Fruit fly (Drosophila melanogaster): Measurements from ENCODE around the gene CG5614.

CG5614 gene

dm6 chr3R:15803502-15804461, 24.2 kb downstream of the CG5614 start, which contains the start of gene alpha-Man-IIb (continued):
- TF ChIP-seq dysf (GFP tag; IDR thresholded peaks at IDR 0.05), result 0 out of 3 replicates have a peak, but pooled peaks have one; percentile 26
- no peak for TF ChIP-seq CG10274 (GFP tag; optimal IDR thresholded peaks at IDR 0.05)
- no peak for TF ChIP-seq danr (GFP tag; IDR thresholded peaks at IDR 0.05)
- TF ChIP-seq br (optimal IDR thresholded peaks at IDR 0.05), result no peak
- TF ChIP-seq bcd (GFP tag; optimal IDR thresholded peaks at IDR 0.05), result no peak
- no peak for TF ChIP-seq so (GFP tag; IDR thresholded peaks at IDR 0.05)
- TF ChIP-seq Doc2 (GFP tag; IDR thresholded peaks at IDR 0.05), result no peak
- peak; percentile 30; the same call in 1 of the 2 replicates for TF ChIP-seq CG31441 (GFP tag; IDR thresholded peaks at IDR 0.05)
- peak; percentile 50; the same call in 1 of the 2 replicates for TF ChIP-seq slbo (GFP tag; IDR thresholded peaks at IDR 0.05)
- TF ChIP-seq psq (GFP tag; optimal IDR thresholded peaks at IDR 0.05), result no peak
- TF ChIP-seq Dref (GFP tag; IDR thresholded peaks at IDR 0.05), result peak; percentile 62
- TF ChIP-seq Camta (GFP tag; optimal IDR thresholded peaks at IDR 0.05), result peak; percentile 22
- no peak for TF ChIP-seq B-H1 (GFP tag; IDR thresholded peaks at IDR 0.05)
- no peak for TF ChIP-seq CG12219 (GFP tag; optimal IDR thresholded peaks at IDR 0.05)
- TF ChIP-seq CG9817 (tag; optimal IDR thresholded peaks at IDR 0.05), result no peak
- TF ChIP-seq Meics (GFP tag; optimal IDR thresholded peaks at IDR 0.05), result peak; percentile 31
- TF ChIP-seq HmgD (GFP tag; optimal IDR thresholded peaks at IDR 0.05), result no peak
- TF ChIP-seq CHES-1-like (GFP tag; optimal IDR thresholded peaks at IDR 0.05), result peak; percentile 19
- TF ChIP-seq CG18476 (GFP tag; optimal IDR thresholded peaks at IDR 0.05), result peak; percentile 4
- TF ChIP-seq CG12744 (GFP tag; optimal IDR thresholded peaks at IDR 0.05), result no peak
- TF ChIP-seq hth (optimal IDR thresholded peaks at IDR 0.05), result no peak
- no peak for TF ChIP-seq Taf1 (GFP tag; IDR thresholded peaks at IDR 0.05)
- TF ChIP-seq sens (GFP tag), result peak; percentile 81
- no peak for TF ChIP-seq pfk (GFP tag; optimal IDR thresholded peaks at IDR 0.05)
- TF ChIP-seq CG8290 (GFP tag; optimal IDR thresholded peaks at IDR 0.05), result no peak
- TF ChIP-seq CG8290 (tag; optimal IDR thresholded peaks at IDR 0.05), result no peak
- no peak for TF ChIP-seq dimm (GFP tag; IDR thresholded peaks at IDR 0.05)
- peak; percentile 51 for TF ChIP-seq Dek (tag; optimal IDR thresholded peaks at IDR 0.05)
- TF ChIP-seq CG6791 (GFP tag; IDR thresholded peaks at IDR 0.05; ENCODE audit: partially characterized antibody), result peak; percentile 50; the same call in 1 of the 3 replicates
- TF ChIP-seq CG30403 (GFP tag; optimal IDR thresholded peaks at IDR 0.05), result peak; percentile 18
- TF ChIP-seq Drgx (GFP tag; IDR thresholded peaks at IDR 0.05), result no peak
- peak; percentile 28 for TF ChIP-seq CG4617 (GFP tag; optimal IDR thresholded peaks at IDR 0.05; ENCODE audit: borderline replicate concordance)
- no peak for TF ChIP-seq Hmx (GFP tag; optimal IDR thresholded peaks at IDR 0.05)
- no peak for TF ChIP-seq zf30C (GFP tag; optimal IDR thresholded peaks at IDR 0.05)
- peak; percentile 71 for TF ChIP-seq amos (GFP tag; IDR thresholded peaks at IDR 0.05; ENCODE audit: partially characterized antibody)
- peak; percentile 71; the same call in 2 of the 3 replicates for TF ChIP-seq hb (GFP tag; IDR thresholded peaks at IDR 0.05; ENCODE audit: partially characterized antibody)
- no peak for TF ChIP-seq CG11696 (GFP tag; IDR thresholded peaks at IDR 0.05)
- peak; percentile 34 for TF ChIP-seq CoRest (tag; optimal IDR thresholded peaks at IDR 0.05)
- TF ChIP-seq CG7357 (GFP tag; IDR thresholded peaks at IDR 0.05), result no peak
- TF ChIP-seq Adf1 (GFP tag; IDR thresholded peaks at IDR 0.05), result no peak
- TF ChIP-seq gsb-n (tag; optimal IDR thresholded peaks at IDR 0.05), result peak; percentile 55
- TF ChIP-seq CG8765 (GFP tag; IDR thresholded peaks at IDR 0.05), result no peak
- no peak for TF ChIP-seq CG14965 (GFP tag; optimal IDR thresholded peaks at IDR 0.05; ENCODE audit: borderline replicate concordance)
- TF ChIP-seq tap (tag; optimal IDR thresholded peaks at IDR 0.05), result no peak
- TF ChIP-seq ranshi (GFP tag; IDR thresholded peaks at IDR 0.05), result no peak
- no peak for TF ChIP-seq CG9215 (GFP tag; IDR thresholded peaks at IDR 0.05)
- TF ChIP-seq CG4424 (GFP tag; optimal IDR thresholded peaks at IDR 0.05), result no peak
- peak; percentile 5 for TF ChIP-seq CG10209 (GFP tag; optimal IDR thresholded peaks at IDR 0.05)
- TF ChIP-seq sim (GFP tag; IDR thresholded peaks at IDR 0.05), result no peak
- TF ChIP-seq CG9437 (GFP tag; optimal IDR thresholded peaks at IDR 0.05), result no peak

All from whole organism, embryonic.